Fruit fly (Drosophila melanogaster): Measurements from ENCODE around the gene zen.

zen gene

DNA sequence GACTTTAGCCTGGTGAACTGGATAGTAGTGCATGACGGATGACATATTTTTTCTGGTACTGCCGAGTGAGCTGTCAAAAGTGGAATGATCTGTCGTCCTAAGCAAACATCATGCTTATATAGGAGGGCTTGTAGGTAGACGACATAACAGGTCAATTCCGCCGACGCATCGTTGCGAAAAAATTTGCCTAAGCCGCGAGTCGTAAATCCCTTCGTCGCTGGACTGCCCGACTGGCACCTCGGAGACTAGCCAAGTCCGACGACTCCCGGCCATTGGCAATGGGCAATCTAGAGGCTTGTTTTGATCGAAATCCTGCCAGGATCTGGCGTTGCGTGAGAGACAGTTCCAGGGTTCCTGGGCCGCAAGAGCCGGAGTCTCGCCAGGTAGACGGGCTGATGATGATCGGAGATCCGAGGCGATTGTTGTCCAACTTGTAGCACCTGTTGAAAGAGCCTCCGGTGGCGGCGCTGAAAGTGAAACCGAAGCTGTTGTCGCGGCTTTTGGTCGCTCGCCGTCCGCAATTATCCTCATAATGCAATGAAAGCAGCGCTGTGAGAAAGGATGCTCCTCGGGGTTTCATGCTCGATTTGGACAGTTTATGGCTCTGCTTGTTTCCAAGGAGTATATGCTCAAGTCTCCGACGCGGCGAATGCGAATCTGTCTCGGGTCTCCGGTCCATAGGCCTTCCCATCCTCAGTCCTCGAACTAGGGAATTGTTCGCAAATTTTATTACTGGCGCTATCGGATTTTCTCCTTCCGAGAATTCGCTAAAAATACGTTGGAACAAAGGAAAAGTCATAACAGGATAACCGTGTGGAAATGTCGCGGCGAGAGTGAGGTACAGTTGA is at the start of gene zen:
TSS of gene zen (minus strand) at position 91 of the 848 bp plus-strand sequence.
- TF ChIP-seq CG7045 (GFP tag; optimal IDR thresholded peaks at IDR 0.05) (no peak), kay (GFP tag; ENCODE audit: borderline replicate concordance) (no peak), Hr96 (GFP tag; optimal IDR thresholded peaks at IDR 0.05) (no peak), ovo (GFP tag; optimal IDR thresholded peaks at IDR 0.05) (no peak), CG5204 (GFP tag; optimal IDR thresholded peaks at IDR 0.05) (no peak), Crg-1 (GFP tag; optimal IDR thresholded peaks at IDR 0.05) (no peak), tj (GFP tag; optimal IDR thresholded peaks at IDR 0.05) (no peak), Mnt (GFP tag; optimal IDR thresholded peaks at IDR 0.05) (no peak), CG11617 (GFP tag; optimal IDR thresholded peaks at IDR 0.05) (no peak), CG33017 (tag; optimal IDR thresholded peaks at IDR 0.05) (no peak), CG7101 (tag; optimal IDR thresholded peaks at IDR 0.05) (no peak), CG12768 (GFP tag; optimal IDR thresholded peaks at IDR 0.05) (no peak), CG14711 (tag; optimal IDR thresholded peaks at IDR 0.05) (no peak), cic (GFP tag; optimal IDR thresholded peaks at IDR 0.05) (no peak), Clk (GFP tag; optimal IDR thresholded peaks at IDR 0.05) (no peak), toe (GFP tag; optimal IDR thresholded peaks at IDR 0.05) (no peak), bab1 (GFP tag; optimal IDR thresholded peaks at IDR 0.05) (no peak)

DNA sequence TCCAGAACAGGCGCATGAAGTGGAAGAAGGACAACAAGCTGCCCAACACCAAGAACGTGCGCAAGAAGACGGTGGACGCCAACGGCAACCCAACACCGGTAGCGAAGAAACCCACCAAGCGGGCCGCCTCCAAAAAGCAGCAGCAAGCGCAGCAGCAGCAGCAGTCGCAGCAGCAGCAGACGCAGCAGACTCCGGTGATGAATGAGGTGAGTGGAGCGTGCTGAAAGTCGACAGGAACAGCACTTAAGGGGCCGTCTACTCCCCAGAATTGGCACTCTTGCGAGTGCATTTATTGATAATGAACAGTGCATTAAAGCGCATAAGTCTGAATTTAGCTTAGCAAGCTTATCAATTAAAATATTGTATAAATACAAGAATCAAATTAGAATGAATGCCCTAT is 47.2 kb upstream of the zen start:
- no peak for TF ChIP-seq Clk (GFP tag; optimal IDR thresholded peaks at IDR 0.05)
- no peak for TF ChIP-seq kay (GFP tag; ENCODE audit: borderline replicate concordance)
- no peak for TF ChIP-seq Mnt (GFP tag; optimal IDR thresholded peaks at IDR 0.05)
- no peak for TF ChIP-seq ovo (GFP tag; optimal IDR thresholded peaks at IDR 0.05)
- TF ChIP-seq CG11617 (GFP tag; optimal IDR thresholded peaks at IDR 0.05) = no peak
- no peak for TF ChIP-seq toe (GFP tag; optimal IDR thresholded peaks at IDR 0.05)
- no peak for TF ChIP-seq CG33017 (tag; optimal IDR thresholded peaks at IDR 0.05)
- TF ChIP-seq cnc (optimal IDR thresholded peaks at IDR 0.05) = no peak
- TF ChIP-seq Hr96 (GFP tag; optimal IDR thresholded peaks at IDR 0.05) = no peak
- no peak for TF ChIP-seq CG14711 (tag; optimal IDR thresholded peaks at IDR 0.05)
- TF ChIP-seq Crg-1 (GFP tag; optimal IDR thresholded peaks at IDR 0.05) = no peak
- TF ChIP-seq CG7045 (GFP tag; optimal IDR thresholded peaks at IDR 0.05) = no peak
- no peak for TF ChIP-seq cic (GFP tag; optimal IDR thresholded peaks at IDR 0.05)

dm6 chr3R:6791189-6791886 is 37.3 kb upstream of the zen start, which contains the start of gene Dfd:
Gene Dfd, plus strand, starts transcription at chr3R:6791836.
- TF ChIP-seq pad (GFP tag; optimal IDR thresholded peaks at IDR 0.05) = no peak
- no peak for TF ChIP-seq bab1 (GFP tag; optimal IDR thresholded peaks at IDR 0.05)

- TF ChIP-seq ovo (GFP tag; optimal IDR thresholded peaks at IDR 0.05) = no peak
These were observed 26.0 kb upstream of the zen start for dm6 chr3R:6780004-6780403.

DNA sequence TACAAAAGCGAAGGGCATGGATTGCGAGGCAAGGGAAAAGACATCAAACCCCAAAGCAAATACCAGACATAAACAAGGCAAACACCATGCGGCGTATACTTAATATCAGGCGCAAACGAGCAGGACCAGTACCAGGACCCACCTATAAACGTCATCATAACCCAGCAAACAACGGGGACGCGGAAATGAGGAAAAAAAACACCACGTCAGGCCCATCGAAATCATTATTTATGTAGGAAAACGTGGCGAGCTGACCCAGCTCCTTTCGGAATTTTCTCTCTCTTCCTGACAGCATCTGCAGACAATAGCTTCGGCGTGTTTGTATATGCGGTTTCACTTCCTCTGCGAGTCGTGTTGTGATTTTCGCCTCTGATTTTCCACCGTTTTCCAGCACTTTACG is 22.8 kb upstream of the zen start:
- TF ChIP-seq pad (GFP tag; optimal IDR thresholded peaks at IDR 0.05) (no peak), kay (GFP tag; ENCODE audit: borderline replicate concordance) (peak; percentile 8)

dm6 chr3R:6771797-6772196 is 17.8 kb upstream of the zen start:
- TF ChIP-seq CG12768 (GFP tag; optimal IDR thresholded peaks at IDR 0.05) (no peak), toe (GFP tag; optimal IDR thresholded peaks at IDR 0.05) (no peak), Hr96 (GFP tag; optimal IDR thresholded peaks at IDR 0.05) (no peak), pad (GFP tag; optimal IDR thresholded peaks at IDR 0.05) (no peak), CG7101 (tag; optimal IDR thresholded peaks at IDR 0.05) (no peak), CG14711 (tag; optimal IDR thresholded peaks at IDR 0.05) (no peak), bab1 (GFP tag; optimal IDR thresholded peaks at IDR 0.05) (no peak), Crg-1 (GFP tag; optimal IDR thresholded peaks at IDR 0.05) (no peak), cnc (optimal IDR thresholded peaks at IDR 0.05) (no peak), CG1620 (GFP tag; optimal IDR thresholded peaks at IDR 0.05) (no peak), CG11617 (GFP tag; optimal IDR thresholded peaks at IDR 0.05) (no peak), kay (GFP tag; ENCODE audit: borderline replicate concordance) (no peak), CG7045 (GFP tag; optimal IDR thresholded peaks at IDR 0.05) (no peak), tj (GFP tag; optimal IDR thresholded peaks at IDR 0.05) (no peak), Mnt (GFP tag; optimal IDR thresholded peaks at IDR 0.05) (no peak)

DNA sequence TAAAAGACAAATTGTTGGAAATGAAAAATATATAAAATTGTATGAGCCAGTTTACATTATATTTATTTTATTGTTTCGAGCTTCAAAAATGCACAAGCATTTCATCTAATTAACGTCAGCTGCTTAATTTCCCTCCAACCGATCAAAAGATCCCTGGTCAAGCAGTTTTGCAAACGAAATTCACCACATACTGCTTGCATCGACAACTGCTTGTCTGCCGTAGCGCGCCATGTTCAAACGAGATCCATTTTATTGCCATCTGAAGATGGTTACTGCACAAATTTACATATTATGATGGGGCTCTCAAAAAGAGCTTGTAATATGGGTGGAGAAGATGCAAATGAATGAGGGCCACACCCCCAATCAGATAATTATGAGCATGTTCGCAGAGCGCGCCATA is 14.3 kb upstream of the zen start:
- no peak for TF ChIP-seq CG1620 (GFP tag; optimal IDR thresholded peaks at IDR 0.05)
